Worm (Caenorhabditis elegans) whole organism, L4 larva: ENCODE measurements around the gene C27A2.8.

Experiments used
- D1046.2 ChIP-seq: fragments of 200-800 bp; sonication (Bioruptor generic); IDR thresholded peaks from 2 replicates; pipeline ENCODE4 v1.3.6; 2022; ENCODE audit warnings: missing genetic modification characterization, missing compliant biosample characterization
- F10B5.3 ChIP-seq: sonication (generic microtip); optimal IDR thresholded peaks from 2 replicates; lab custom pipeline; 2016; ENCODE audit warnings: mild to moderate bottlenecking, missing genetic modification characterization, missing compliant biosample characterization
- F44E2.7 ChIP-seq: fragments of 200-800 bp; sonication (Bioruptor generic); IDR thresholded peaks from 2 replicates; pipeline ENCODE4 v2.1.2; 2022; ENCODE audit warnings: missing genetic modification characterization, missing compliant biosample characterization
- F49E8.2 ChIP-seq: sonication (generic microtip); optimal IDR thresholded peaks from 2 replicates; lab custom pipeline; 2016; ENCODE audit warnings: missing compliant biosample characterization, mild to moderate bottlenecking, missing genetic modification characterization, borderline replicate concordance
- R02D3.7 ChIP-seq: fragments of 150-350 bp; sonication (generic microtip); optimal IDR thresholded peaks from 3 replicates; lab custom pipeline; 2014; ENCODE audit warnings: missing biosample characterization, missing genetic modification characterization
- T20F7.1 ChIP-seq: fragments of 200-800 bp; sonication (Bioruptor generic); optimal IDR thresholded peaks from 2 replicates; lab custom pipeline; 2018; ENCODE audit warnings: mild to moderate bottlenecking, missing genetic modification characterization, missing compliant biosample characterization
- Y105C5A.15 ChIP-seq: fragments of 200-800 bp; sonication (Bioruptor generic); IDR thresholded peaks from 2 replicates; pipeline ENCODE4 v1.3.6; 2022; ENCODE audit warnings: missing genetic modification characterization, missing compliant biosample characterization
- Y5F2A.4 ChIP-seq: fragments of 200-800 bp; sonication (Bioruptor generic); optimal IDR thresholded peaks from 2 replicates; lab custom pipeline; 2018; ENCODE audit warnings: mild to moderate bottlenecking, missing genetic modification characterization, missing compliant biosample characterization
- aha-1 ChIP-seq: fragments of 150-350 bp; peaks from one replicate; lab custom pipeline; 2014; ENCODE audit warnings: missing biosample characterization, missing genetic modification characterization
- ceh-32 ChIP-seq: sonication (generic microtip); optimal IDR thresholded peaks from 2 replicates; lab custom pipeline; 2016; ENCODE audit warnings: mild to moderate bottlenecking, missing genetic modification characterization, missing compliant biosample characterization; ENCODE audit not compliant: poor library complexity
- cey-2 ChIP-seq: sonication (generic microtip); optimal IDR thresholded peaks from 3 replicates; lab custom pipeline; 2017; ENCODE audit warnings: missing genetic modification characterization, mild to moderate bottlenecking, missing compliant biosample characterization, antibody characterized with exemption, borderline replicate concordance; ENCODE audit not compliant: insufficient read depth
- ctbp-1 ChIP-seq: fragments of 200-800 bp; sonication (Bioruptor generic); IDR thresholded peaks from 2 replicates; pipeline ENCODE4 v1.3.6; 2022; ENCODE audit warnings: missing genetic modification reagents, missing genetic modification characterization, missing compliant biosample characterization
- daf-12 ChIP-seq: fragments of 150-350 bp; optimal IDR thresholded peaks from 2 replicates; lab custom pipeline; 2014; ENCODE audit warnings: missing biosample characterization, missing genetic modification reagents, missing genetic modification characterization
- daf-16 ChIP-seq, 3 experiments: sonication (generic microtip); optimal IDR thresholded peaks; 2 replicates each; lab custom pipeline; 2016 to 2017; ENCODE audit warnings: missing genetic modification characterization in 3 of 3, missing genetic modification reagents in 3 of 3, mild to moderate bottlenecking in 2 of 3, missing compliant biosample characterization in 2 of 3, missing biosample characterization in 1 of 3, moderate library complexity in 1 of 3
- daf-19 ChIP-seq: fragments of 200-800 bp; sonication (Bioruptor generic); conservative IDR thresholded peaks from 2 replicates; pipeline ENCODE4 v1.3.6; 2022; ENCODE audit warnings: missing genetic modification characterization, missing compliant biosample characterization
- daf-8 ChIP-seq: fragments of 200-800 bp; sonication (Bioruptor generic); IDR thresholded peaks from 2 replicates; pipeline ENCODE4 v1.3.6; 2022; ENCODE audit warnings: missing genetic modification characterization, missing compliant biosample characterization
- dmd-6 ChIP-seq: fragments of 200-800 bp; sonication (Bioruptor generic); IDR thresholded peaks from 2 replicates; pipeline ENCODE4 v1.3.6; 2022; ENCODE audit warnings: missing genetic modification reagents, missing genetic modification characterization, missing compliant biosample characterization
- dve-1 ChIP-seq: sonication (generic microtip); optimal IDR thresholded peaks from 2 replicates; lab custom pipeline; 2017; ENCODE audit warnings: antibody characterized with exemption, mild to moderate bottlenecking, missing genetic modification characterization, missing compliant biosample characterization; ENCODE audit not compliant: insufficient read depth
- egl-43 ChIP-seq: fragments of 200-800 bp; sonication (Bioruptor generic); IDR thresholded peaks from 2 replicates; pipeline ENCODE4 v1.3.6; 2022; ENCODE audit warnings: missing genetic modification reagents, missing genetic modification characterization, missing compliant biosample characterization
- fos-1 ChIP-seq: fragments of 150-350 bp; optimal IDR thresholded peaks from 2 replicates; lab custom pipeline; 2014; ENCODE audit warnings: missing biosample characterization, missing genetic modification characterization
- hif-1 ChIP-seq, 2 experiments: sonication (generic microtip); optimal IDR thresholded peaks; 2 replicates each; lab custom pipeline; 2016 to 2017; ENCODE audit warnings: missing compliant biosample characterization in 2 of 2, missing genetic modification characterization in 2 of 2, missing genetic modification reagents in 2 of 2, missing genotype in 2 of 2, mild to moderate bottlenecking in 1 of 2
- hlh-11 ChIP-seq: fragments of 200-800 bp; sonication (Bioruptor generic); optimal IDR thresholded peaks from 2 replicates; lab custom pipeline; 2018; ENCODE audit warnings: mild to moderate bottlenecking, missing genetic modification characterization, missing compliant biosample characterization
- jun-1 ChIP-seq: fragments of 150-350 bp; optimal IDR thresholded peaks from 2 replicates; lab custom pipeline; 2014; ENCODE audit warnings: missing biosample characterization, missing genetic modification reagents, missing genetic modification characterization
- lin-15B ChIP-seq: fragments of 150-350 bp; sonication (generic microtip); optimal IDR thresholded peaks from 3 replicates; lab custom pipeline; 2014; ENCODE audit warnings: missing biosample characterization, missing genetic modification characterization
- lin-29 ChIP-seq: fragments of 200-800 bp; sonication (Bioruptor generic); IDR thresholded peaks from 2 replicates; pipeline ENCODE4 v1.3.6; 2022; ENCODE audit warnings: missing genetic modification reagents, missing genetic modification characterization, missing compliant biosample characterization
- lin-38 ChIP-seq: fragments of 200-800 bp; sonication (Bioruptor generic); IDR thresholded peaks from 2 replicates; pipeline ENCODE4 v1.3.6; 2022; ENCODE audit warnings: missing genetic modification reagents, missing genetic modification characterization, missing compliant biosample characterization
- lin-39 ChIP-seq: fragments of 150-350 bp; optimal IDR thresholded peaks from 2 replicates; lab custom pipeline; 2014; ENCODE audit warnings: missing biosample characterization, missing genetic modification reagents, missing genetic modification characterization
- lsy-2 ChIP-seq, 2 experiments: fragments of 150-350 bp in 1 of 2; sonication (generic microtip) in 1 of 2; optimal IDR thresholded peaks; 2 replicates each; lab custom pipeline; 2014 to 2017; ENCODE audit warnings: missing biosample characterization in 2 of 2, missing genetic modification characterization in 2 of 2
- madf-5 ChIP-seq, 2 experiments: fragments of 200-800 bp; sonication (Bioruptor generic); IDR thresholded peaks; 2 replicates each; pipeline ENCODE4 v1.3.6; 2022; ENCODE audit warnings: missing compliant biosample characterization in 2 of 2, missing genetic modification characterization in 2 of 2
- mdl-1 ChIP-seq, 2 experiments: fragments of 150-350 bp in 1 of 2; sonication (generic microtip) in 1 of 2; optimal IDR thresholded peaks; 2 replicates each; lab custom pipeline; 2014 to 2017; ENCODE audit warnings: missing biosample characterization in 2 of 2, missing genetic modification characterization in 2 of 2
- mes-2 ChIP-seq: sonication (generic microtip); optimal IDR thresholded peaks from 2 replicates; lab custom pipeline; 2016; ENCODE audit warnings: missing genotype, mild to moderate bottlenecking, missing genetic modification characterization, missing compliant biosample characterization; ENCODE audit not compliant: poor library complexity, severe bottlenecking
- mxl-3 ChIP-seq: fragments of 200-800 bp; sonication (Bioruptor generic); optimal IDR thresholded peaks from 2 replicates; lab custom pipeline; 2018; ENCODE audit warnings: mild to moderate bottlenecking, missing genetic modification characterization, missing compliant biosample characterization
- nhr-237 ChIP-seq: sonication (generic microtip); optimal IDR thresholded peaks from 2 replicates; lab custom pipeline; 2017; ENCODE audit warnings: missing biosample characterization, missing genetic modification characterization
- nhr-25 ChIP-seq: sonication (generic microtip); optimal IDR thresholded peaks from 2 replicates; lab custom pipeline; 2017; ENCODE audit warnings: missing genetic modification characterization, mild to moderate bottlenecking, missing compliant biosample characterization, antibody characterized with exemption, moderate library complexity, borderline replicate concordance; ENCODE audit not compliant: insufficient read depth
- set-16 ChIP-seq: fragments of 200-800 bp; sonication (Bioruptor generic); IDR thresholded peaks from 2 replicates; pipeline ENCODE4 v1.3.6; 2022; ENCODE audit warnings: missing genetic modification reagents, missing genetic modification characterization, missing compliant biosample characterization
- snpc-4 ChIP-seq: fragments of 150-350 bp; optimal IDR thresholded peaks from 2 replicates; lab custom pipeline; 2014; ENCODE audit warnings: missing biosample characterization, missing genetic modification characterization
- tag-97 ChIP-seq: fragments of 200-800 bp; sonication (Bioruptor generic); IDR thresholded peaks from 2 replicates; pipeline ENCODE4 v1.3.6; 2022; ENCODE audit warnings: missing genetic modification characterization, missing compliant biosample characterization
- tra-1 ChIP-seq: fragments of 200-800 bp; sonication (Bioruptor generic); IDR thresholded peaks from 2 replicates; pipeline ENCODE4 v1.3.6; 2022; ENCODE audit warnings: missing genetic modification reagents, missing genetic modification characterization, missing compliant biosample characterization
- unc-39 ChIP-seq: sonication (generic microtip); optimal IDR thresholded peaks from 2 replicates; lab custom pipeline; 2017; ENCODE audit warnings: missing biosample characterization, missing genetic modification characterization
- zfp-2 ChIP-seq: sonication (generic microtip); optimal IDR thresholded peaks from 2 replicates; lab custom pipeline; 2016; ENCODE audit warnings: mild to moderate bottlenecking, missing genetic modification characterization, missing compliant biosample characterization
- zfp-3 ChIP-seq: fragments of 200-800 bp; sonication (Bioruptor generic); conservative IDR thresholded peaks from 2 replicates; pipeline ENCODE4 v1.3.6; 2022; ENCODE audit warnings: missing genetic modification reagents, missing genetic modification characterization, missing compliant biosample characterization
- zip-11 ChIP-seq: fragments of 200-800 bp; sonication (Bioruptor generic); IDR thresholded peaks from 2 replicates; pipeline ENCODE4 v1.3.6; 2022; ENCODE audit warnings: missing genetic modification characterization, missing compliant biosample characterization
- zip-2 ChIP-seq: fragments of 150-350 bp; optimal IDR thresholded peaks from 2 replicates; lab custom pipeline; 2014; ENCODE audit warnings: missing biosample characterization, missing genetic modification characterization
- ztf-7 ChIP-seq: fragments of 150-350 bp; optimal IDR thresholded peaks from 2 replicates; lab custom pipeline; 2014; ENCODE audit warnings: missing biosample characterization, missing genetic modification characterization

C27A2.8 gene

ce11 chrII:5057315-5057714 lies 10.5 kb downstream of the C27A2.8 start (continued):
- TF ChIP-seq nhr-25 (tag; lab: Kevin White, UChicago) = peak; percentile 67
- TF ChIP-seq hif-1 (tag; optimal IDR thresholded peaks at IDR 0.05; lab: Kevin White, UChicago) = peak; percentile 12 to 14
- peak; percentile 63 for TF ChIP-seq F10B5.3 (tag; lab: Kevin White, UChicago)
- TF ChIP-seq T20F7.1 = peak; percentile 48
- no peak for TF ChIP-seq nhr-237 (tag; lab: Kevin White, UChicago)
- TF ChIP-seq zip-2 (tag; lab: Kevin White, UChicago) = no peak
- peak; percentile 73 for TF ChIP-seq dmd-6 (GFP tag; lab: Robert Waterston, UW)
- peak; percentile 15 to 84 for TF ChIP-seq lsy-2 (tag; optimal IDR thresholded peaks at IDR 0.05; lab: Kevin White, UChicago)
- TF ChIP-seq mes-2 (tag; lab: Kevin White, UChicago) = peak; percentile 85
- no peak for TF ChIP-seq R02D3.7 (tag; lab: Kevin White, UChicago)
- peak; percentile 64 for TF ChIP-seq F49E8.2
- peak; percentile 65 for TF ChIP-seq dve-1
- TF ChIP-seq daf-16 (GFP tag; optimal IDR thresholded peaks at IDR 0.05; lab: Kevin White, UChicago) = peak; percentile 16 to 45
- peak; percentile 55 for TF ChIP-seq daf-16 (tag; optimal IDR thresholded peaks at IDR 0.05; lab: Kevin White, UChicago)
- TF ChIP-seq tag-97 (GFP tag; lab: Robert Waterston, UW) = no peak
- peak; percentile 86; the same call in 1 of the 2 replicates for TF ChIP-seq Y105C5A.15 (GFP tag; lab: Robert Waterston, UW)
- no peak for TF ChIP-seq lin-15B
- TF ChIP-seq zip-11 (GFP tag; lab: Robert Waterston, UW) = 0 out of 2 replicates have a peak, but pooled peaks have one; percentile 21
- TF ChIP-seq hlh-11 (tag; lab: Kevin White, UChicago) = peak; percentile 75
- peak; percentile 93 for TF ChIP-seq snpc-4
- TF ChIP-seq ztf-7 (tag; lab: Kevin White, UChicago) = no peak
- TF ChIP-seq F44E2.7 (GFP tag; lab: Robert Waterston, UW) = no peak
- no peak for TF ChIP-seq unc-39 (tag; lab: Kevin White, UChicago)

DNA sequence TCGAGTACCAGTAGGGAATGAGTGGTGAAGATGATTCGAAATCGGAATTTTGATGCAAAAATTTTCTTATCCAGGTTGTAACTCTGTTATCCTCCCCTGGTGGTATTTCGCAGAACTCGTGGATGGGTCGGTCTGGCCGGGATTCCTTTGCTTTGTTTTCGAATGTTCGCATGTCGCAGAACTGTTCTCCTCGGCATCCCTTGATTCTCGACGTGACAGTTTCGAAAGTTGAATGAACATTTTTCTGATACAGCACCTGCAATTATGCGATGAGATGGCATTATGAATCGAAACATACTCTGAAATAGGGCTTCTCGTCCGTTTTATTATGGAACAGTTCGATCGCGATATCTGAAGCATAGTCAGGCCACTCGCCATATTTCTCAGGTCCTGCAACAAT lies 11.6 kb downstream of the C27A2.8 start:
- no peak for TF ChIP-seq T20F7.1
- TF ChIP-seq aha-1 (tag; lab: Kevin White, UChicago) = peak; percentile 21
- no peak for TF ChIP-seq F49E8.2
- peak; percentile 10; the same call in 1 of the 2 replicates for TF ChIP-seq ctbp-1 (GFP tag; lab: Robert Waterston, UW)
- 0 out of 2 replicates have a peak, but pooled peaks have one; percentile 19 for TF ChIP-seq zfp-3 (GFP tag; lab: Robert Waterston, UW)
- peak in 1 of 2 experiments; percentile 40; a peak in 1 of 4 replicates for TF ChIP-seq madf-5 (GFP tag; IDR thresholded peaks at IDR 0.05; lab: Robert Waterston, UW)
- TF ChIP-seq, all 104 proteins: peak for 4

DNA sequence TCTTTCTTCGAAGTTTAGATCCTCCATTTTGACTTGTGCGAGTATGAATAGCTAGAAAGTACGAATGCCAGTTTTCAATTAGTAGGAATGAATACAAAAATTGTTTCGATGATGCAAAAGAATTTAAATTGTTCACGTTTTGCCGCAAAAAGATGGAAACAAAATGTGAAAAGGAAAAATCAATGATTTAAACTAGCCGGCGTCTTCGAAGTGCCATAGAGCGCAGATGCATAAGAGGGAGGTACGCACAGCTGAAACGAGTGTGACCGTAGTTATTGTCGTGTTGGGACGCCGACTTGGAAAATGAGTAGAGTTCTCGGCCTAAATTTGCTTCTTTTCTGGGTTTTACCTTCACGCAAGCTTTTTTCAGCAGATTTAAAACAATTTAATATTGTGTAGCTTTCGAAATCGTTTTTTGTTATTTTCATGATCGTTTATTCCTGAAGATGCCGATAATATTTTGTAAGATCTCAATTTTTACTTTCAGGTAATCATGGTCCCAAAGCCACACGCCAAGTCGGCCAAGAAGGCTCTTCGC lies 12.6 kb downstream of the C27A2.8 start, which contains the start of the genes ify-1 and rpl-22:
ify-1 (minus strand) TSS at position 51 of the 538 bp plus-strand sequence.
rpl-22 (plus strand) TSS at position 488 of the 538 bp plus-strand sequence.
- no peak for TF ChIP-seq daf-8 (GFP tag; lab: Robert Waterston, UW)
- no peak for TF ChIP-seq lin-29 (GFP tag; lab: Robert Waterston, UW)
- TF ChIP-seq D1046.2 (GFP tag; lab: Robert Waterston, UW) = peak; percentile 100
- TF ChIP-seq lin-39 (tag; lab: Kevin White, UChicago) = no peak
- TF ChIP-seq mdl-1 (tag; optimal IDR thresholded peaks at IDR 0.05; lab: Kevin White, UChicago) = peak in 1 of 2 experiments; percentile 53
- peak; percentile 89 for TF ChIP-seq hlh-11 (tag; lab: Kevin White, UChicago)
- TF ChIP-seq ceh-32 = no peak
- TF ChIP-seq T20F7.1 = peak; percentile 84
- TF ChIP-seq mxl-3 (GFP tag; lab: Kevin White, UChicago) = peak; percentile 61
- TF ChIP-seq egl-43 (GFP tag; lab: Robert Waterston, UW) = 0 out of 2 replicates have a peak, but pooled peaks have one; percentile 42
- no peak for TF ChIP-seq daf-12 (tag; lab: Kevin White, UChicago)
- peak; percentile 99 for TF ChIP-seq lin-38
- no peak; the same call in 1 of the 2 replicates for TF ChIP-seq set-16 (GFP tag; lab: Robert Waterston, UW)
- TF ChIP-seq jun-1 (tag; lab: Kevin White, UChicago) = peak; percentile 69
- peak; percentile 57 for TF ChIP-seq zfp-2 (tag; lab: Kevin White, UChicago)
- no peak for TF ChIP-seq unc-39 (tag; lab: Kevin White, UChicago)
- no peak for TF ChIP-seq daf-19 (GFP tag; lab: Robert Waterston, UW)
- no peak for TF ChIP-seq Y5F2A.4 (GFP tag; lab: Kevin White, UChicago)
- peak; percentile 49 for TF ChIP-seq dmd-6 (GFP tag; lab: Robert Waterston, UW)
- TF ChIP-seq F49E8.2 = peak; percentile 61
- TF ChIP-seq hif-1 (tag; optimal IDR thresholded peaks at IDR 0.05; lab: Kevin White, UChicago) = peak; percentile 7 to 83
- peak; percentile 95 for TF ChIP-seq dve-1
- no peak for TF ChIP-seq cey-2 (tag; lab: Kevin White, UChicago)
- TF ChIP-seq tra-1 (GFP tag; lab: Robert Waterston, UW) = no peak
- TF ChIP-seq fos-1 = no peak
